Worm (Caenorhabditis elegans) whole organism, L1 larva: ENCODE results near the gene H39E23.2.

Experiments used
- ces-1 ChIP-seq: fragments of 150-350 bp; optimal IDR thresholded peaks from 2 replicates; lab custom pipeline; 2014; ENCODE audit warnings: missing biosample characterization, missing genetic modification reagents, missing genetic modification characterization
- dsc-1 ChIP-seq: sonication (generic microtip); optimal IDR thresholded peaks from 2 replicates; lab custom pipeline; 2016; ENCODE audit warnings: mild to moderate bottlenecking, missing genetic modification characterization, missing compliant biosample characterization
- efl-3 ChIP-seq: fragments of 200-800 bp; sonication (Bioruptor generic); optimal IDR thresholded peaks from 2 replicates; lab custom pipeline; 2018; ENCODE audit warnings: mild to moderate bottlenecking, missing genetic modification characterization, missing compliant biosample characterization
- elt-2 ChIP-seq: sonication (generic microtip); optimal IDR thresholded peaks from 2 replicates; lab custom pipeline; 2016; ENCODE audit warnings: missing genetic modification characterization, mild to moderate bottlenecking, inconsistent platforms, missing compliant biosample characterization, missing genetic modification reagents
- elt-3 ChIP-seq, 6 experiments: fragments of 150-350 bp in 1 of 6; sonication (generic microtip); optimal IDR thresholded peaks; 2 replicates each; lab custom pipeline; 2017 to 2018; ENCODE audit warnings: missing biosample characterization in 6 of 6, missing genetic modification characterization in 6 of 6, inconsistent platforms in 1 of 6
- fkh-8 ChIP-seq: sonication (generic microtip); optimal IDR thresholded peaks from 2 replicates; lab custom pipeline; 2016; ENCODE audit warnings: mild to moderate bottlenecking, missing genetic modification characterization, missing compliant biosample characterization
- nhr-77 ChIP-seq: fragments of 150-350 bp; optimal IDR thresholded peaks from 2 replicates; lab custom pipeline; 2014; ENCODE audit warnings: missing biosample characterization, missing genetic modification characterization
- tbx-2 ChIP-seq: sonication (generic microtip); optimal IDR thresholded peaks from 2 replicates; lab custom pipeline; 2016; ENCODE audit warnings: missing genetic modification characterization, missing compliant biosample characterization

- no peak for TF ChIP-seq elt-2 (tag; lab: Kevin White, UChicago)
- no peak for TF ChIP-seq ces-1
- TF ChIP-seq elt-3 (tag; optimal IDR thresholded peaks at IDR 0.05; lab: Kevin White, UChicago), result no peak
- TF ChIP-seq dsc-1 (tag; lab: Kevin White, UChicago), result no peak
- TF ChIP-seq efl-3 (GFP tag; lab: Kevin White, UChicago), result no peak
- TF ChIP-seq nhr-77, result no peak
- no peak for TF ChIP-seq fkh-8 (tag; lab: Kevin White, UChicago)
- TF ChIP-seq tbx-2 (tag; lab: Kevin White, UChicago), result no peak
Measured at ce11 chrV:14145267-14145666, 35.1 kb downstream of the H39E23.2 start, which contains the start of gene par-1.
